Fruit fly (Drosophila melanogaster) whole organism, embryonic: Measurements from ENCODE around the gene CG5235.
A peak's percentile ranks its signal among the peaks of the same experiment; 100 is the strongest.

Experiments used
- Awh ChIP-seq: fragments of 200-800 bp; sonication (Bioruptor generic); IDR thresholded peaks from 2 replicates; pipeline ENCODE4, ENCODE4 v1.3.6; 2022; ENCODE audit warnings: missing biosample characterization, missing genetic modification characterization
- CG10654 ChIP-seq: fragments of 200-800 bp; sonication (Bioruptor generic); optimal IDR thresholded peaks from 2 replicates; lab custom pipeline; 2016; ENCODE audit warnings: missing biosample characterization, missing genetic modification characterization
- CG12104 ChIP-seq: fragments of 200-800 bp; sonication (Bioruptor generic); optimal IDR thresholded peaks from 3 replicates; lab custom pipeline; 2016; ENCODE audit warnings: missing biosample characterization, missing genetic modification characterization
- CG13296 ChIP-seq: fragments of 200-800 bp; sonication (Bioruptor generic); optimal IDR thresholded peaks from 3 replicates; lab custom pipeline; 2018; ENCODE audit warnings: missing biosample characterization, mild to moderate bottlenecking, missing genetic modification characterization
- CG14014 ChIP-seq: fragments of 200-800 bp; sonication (Bioruptor generic); IDR thresholded peaks from 2 replicates; pipeline ENCODE4 v1.3.6; 2022; ENCODE audit warnings: missing biosample characterization, missing genetic modification characterization
- CG16863 ChIP-seq: fragments of 200-800 bp; sonication (Bioruptor generic); optimal IDR thresholded peaks from 3 replicates; lab custom pipeline; 2016; ENCODE audit warnings: missing biosample characterization, missing genetic modification characterization
- CG2129 ChIP-seq: fragments of 200-800 bp; sonication (Bioruptor generic); IDR thresholded peaks from 2 replicates; pipeline ENCODE4 v1.3.6; 2022; ENCODE audit warnings: missing biosample characterization, missing genetic modification characterization; ENCODE audit not compliant: partially characterized antibody
- CG32532 ChIP-seq: fragments of 200-800 bp; sonication (Bioruptor generic); IDR thresholded peaks from 2 replicates; pipeline ENCODE4 v1.3.6; 2022; ENCODE audit warnings: missing biosample characterization, missing genetic modification characterization
- CG4282 ChIP-seq: fragments of 200-800 bp; sonication (Bioruptor generic); optimal IDR thresholded peaks from 2 replicates; lab custom pipeline; 2016; ENCODE audit warnings: missing biosample characterization, missing genetic modification characterization
- CG4854 ChIP-seq: fragments of 200-800 bp; sonication (Bioruptor generic); optimal IDR thresholded peaks from 2 replicates; lab custom pipeline; 2016; ENCODE audit warnings: missing biosample characterization, missing genetic modification characterization, inconsistent platforms
- CG8388 ChIP-seq: fragments of 200-800 bp; sonication (Bioruptor generic); optimal IDR thresholded peaks from 2 replicates; lab custom pipeline; 2019; ENCODE audit warnings: missing biosample characterization, mild to moderate bottlenecking, missing genetic modification characterization, moderate library complexity
- CG8765 ChIP-seq: fragments of 200-800 bp; sonication (Bioruptor generic); IDR thresholded peaks from 2 replicates; pipeline ENCODE4 v1.3.6; 2022; ENCODE audit warnings: missing biosample characterization, missing genetic modification characterization
- Camta ChIP-seq: fragments of 200-800 bp; sonication (Bioruptor generic); optimal IDR thresholded peaks from 2 replicates; lab custom pipeline; 2016; ENCODE audit warnings: missing biosample characterization, missing genetic modification characterization
- CoRest ChIP-seq: fragments of 200-800 bp; sonication (Bioruptor generic); optimal IDR thresholded peaks from 3 replicates; lab custom pipeline; 2018; ENCODE audit warnings: missing biosample characterization, mild to moderate bottlenecking, missing genetic modification characterization, moderate library complexity
- Doc2 ChIP-seq: fragments of 200-800 bp; sonication (Bioruptor generic); IDR thresholded peaks from 2 replicates; pipeline ENCODE4 v1.3.6; 2022; ENCODE audit warnings: missing biosample characterization, missing genetic modification characterization
- Drgx ChIP-seq: fragments of 200-800 bp; sonication (Bioruptor generic); IDR thresholded peaks from 2 replicates; pipeline ENCODE4 v1.3.6; 2022; ENCODE audit warnings: missing biosample characterization, missing genetic modification characterization
- Fer1 ChIP-seq: fragments of 200-800 bp; sonication (Bioruptor generic); optimal IDR thresholded peaks from 2 replicates; lab custom pipeline; 2017; ENCODE audit warnings: missing biosample characterization, mild to moderate bottlenecking, missing genetic modification characterization
- Gsc ChIP-seq: fragments of 200-800 bp; sonication (Bioruptor generic); IDR thresholded peaks from 2 replicates; pipeline ENCODE4 v1.3.6; 2022; ENCODE audit warnings: missing biosample characterization, missing genetic modification characterization
- HmgD ChIP-seq: fragments of 200-800 bp; sonication (Bioruptor generic); optimal IDR thresholded peaks from 3 replicates; lab custom pipeline; 2016; ENCODE audit warnings: missing biosample characterization, missing genetic modification characterization
- Hmr ChIP-seq: fragments of 200-800 bp; sonication (Bioruptor generic); optimal IDR thresholded peaks from 3 replicates; lab custom pipeline; 2017; ENCODE audit warnings: mild to moderate bottlenecking, missing biosample characterization, missing genetic modification reagents, missing genetic modification characterization
- NC2β ChIP-seq: fragments of 200-800 bp; sonication (Bioruptor generic); optimal IDR thresholded peaks from 2 replicates; lab custom pipeline; 2016; ENCODE audit warnings: missing biosample characterization, missing genetic modification characterization
- Neu2 ChIP-seq: fragments of 200-800 bp; sonication (Bioruptor generic); optimal IDR thresholded peaks from 3 replicates; lab custom pipeline; 2016; ENCODE audit warnings: missing biosample characterization, missing genetic modification characterization, borderline replicate concordance
- PHDP ChIP-seq: fragments of 200-800 bp; sonication (Bioruptor generic); optimal IDR thresholded peaks from 3 replicates; lab custom pipeline; 2018; ENCODE audit warnings: missing biosample characterization, mild to moderate bottlenecking, missing genetic modification characterization, moderate library complexity
- Rfx ChIP-seq: fragments of 200-800 bp; sonication (Bioruptor generic); IDR thresholded peaks from 2 replicates; pipeline ENCODE4 v1.3.6; 2022; ENCODE audit warnings: missing biosample characterization, missing genetic modification characterization
- Six4 ChIP-seq: fragments of 200-800 bp; sonication (Bioruptor generic); optimal IDR thresholded peaks from 2 replicates; lab custom pipeline; 2016; ENCODE audit warnings: missing biosample characterization, missing genetic modification characterization
- Spps ChIP-seq: fragments of 200-800 bp; sonication (Bioruptor generic); optimal IDR thresholded peaks from 2 replicates; lab custom pipeline; 2018; ENCODE audit warnings: missing biosample characterization, mild to moderate bottlenecking, missing genetic modification characterization
- Tbp ChIP-seq: fragments of >200 bp; optimal IDR thresholded peaks from 2 replicates; lab custom pipeline; 2018; ENCODE audit warnings: missing biosample characterization, missing genetic modification characterization
- Xrp1 ChIP-seq: fragments of 200-800 bp; sonication (Bioruptor generic); IDR thresholded peaks from 2 replicates; pipeline ENCODE4 v1.3.6; 2022; ENCODE audit warnings: missing biosample characterization, missing genetic modification characterization
- bcd ChIP-seq: fragments of 200-800 bp; sonication (Bioruptor generic); optimal IDR thresholded peaks from 2 replicates; lab custom pipeline; 2017; ENCODE audit warnings: missing biosample characterization, mild to moderate bottlenecking, missing genetic modification characterization
- danr ChIP-seq: fragments of 200-800 bp; sonication (Bioruptor generic); IDR thresholded peaks from 2 replicates; pipeline ENCODE4 v1.3.6; 2022; ENCODE audit warnings: missing biosample characterization, missing genetic modification characterization
- disco-r ChIP-seq: fragments of 200-800 bp; sonication (Bioruptor generic); optimal IDR thresholded peaks from 2 replicates; lab custom pipeline; 2016; ENCODE audit warnings: missing biosample characterization, missing genetic modification characterization
- fd64A ChIP-seq: fragments of 200-800 bp; sonication (Bioruptor generic); optimal IDR thresholded peaks from 3 replicates; lab custom pipeline; 2018; ENCODE audit warnings: missing biosample characterization, mild to moderate bottlenecking, missing genetic modification characterization
- gce ChIP-seq: fragments of 200-800 bp; sonication (Bioruptor generic); IDR thresholded peaks from 3 replicates; pipeline ENCODE4 v1.3.6; 2022; ENCODE audit warnings: missing biosample characterization, missing genetic modification characterization
- gcm ChIP-seq: fragments of 200-800 bp; sonication (Bioruptor generic); optimal IDR thresholded peaks from 2 replicates; lab custom pipeline; 2019; ENCODE audit warnings: missing biosample characterization, mild to moderate bottlenecking, missing genetic modification characterization, moderate library complexity
- gfzf ChIP-seq: fragments of 200-800 bp; sonication (Bioruptor generic); optimal IDR thresholded peaks from 2 replicates; lab custom pipeline; 2016; ENCODE audit warnings: missing biosample characterization, mild to moderate bottlenecking, missing genetic modification characterization, moderate library complexity
- gsb ChIP-seq: fragments of 200-800 bp; sonication (Bioruptor generic); IDR thresholded peaks from 2 replicates; pipeline ENCODE4 v1.3.6; 2022; ENCODE audit warnings: missing biosample characterization, missing genetic modification characterization
- h ChIP-seq: fragments of >200 bp; optimal IDR thresholded peaks from 2 replicates; lab custom pipeline; 2017
- hbn ChIP-seq: fragments of 200-800 bp; sonication (Bioruptor generic); IDR thresholded peaks from 2 replicates; pipeline ENCODE4 v1.3.6; 2022; ENCODE audit warnings: missing biosample characterization, missing genetic modification characterization; ENCODE audit not compliant: partially characterized antibody
- inv ChIP-seq: fragments of 200-800 bp; sonication (Bioruptor generic); IDR thresholded peaks from 2 replicates; pipeline ENCODE4 v1.3.6; 2022; ENCODE audit warnings: missing biosample characterization, missing genetic modification characterization; ENCODE audit not compliant: partially characterized antibody
- jigr1 ChIP-seq: fragments of 200-800 bp; sonication (Bioruptor generic); IDR thresholded peaks from 3 replicates; pipeline ENCODE4 v1.3.6; 2022; ENCODE audit warnings: missing biosample characterization, missing genetic modification characterization
- nom ChIP-seq: fragments of 200-800 bp; sonication (Bioruptor generic); optimal IDR thresholded peaks from 2 replicates; lab custom pipeline; 2017; ENCODE audit warnings: missing biosample characterization, missing genetic modification characterization, mild to moderate bottlenecking, moderate library complexity, missing genetic modification reagents
- pzg ChIP-seq: fragments of 200-800 bp; sonication (Bioruptor generic); optimal IDR thresholded peaks from 3 replicates; lab custom pipeline; 2018; ENCODE audit warnings: missing biosample characterization, mild to moderate bottlenecking, missing genetic modification characterization, moderate library complexity
- sens ChIP-seq: fragments of 200-800 bp; sonication (Bioruptor generic); peaks from one replicate; lab custom pipeline; 2016; ENCODE audit warnings: missing biosample characterization, missing genetic modification characterization
- sim ChIP-seq: fragments of 200-800 bp; sonication (Bioruptor generic); IDR thresholded peaks from 2 replicates; pipeline ENCODE4 v1.3.6; 2022; ENCODE audit warnings: missing biosample characterization, missing genetic modification characterization
- sima ChIP-seq: fragments of 200-800 bp; sonication (Bioruptor generic); optimal IDR thresholded peaks from 2 replicates; lab custom pipeline; 2016; ENCODE audit warnings: missing biosample characterization, missing genetic modification characterization
- stc ChIP-seq: fragments of 200-800 bp; sonication (Bioruptor generic); IDR thresholded peaks from 2 replicates; pipeline ENCODE4 v1.3.6; 2022; ENCODE audit warnings: missing biosample characterization, missing genetic modification characterization
- sug ChIP-seq: fragments of 200-800 bp; optimal IDR thresholded peaks from 2 replicates; lab custom pipeline; 2019; ENCODE audit warnings: missing biosample characterization, mild to moderate bottlenecking, missing genetic modification characterization, moderate library complexity
- tx ChIP-seq: fragments of 200-800 bp; sonication (Bioruptor generic); optimal IDR thresholded peaks from 2 replicates; lab custom pipeline; 2016; ENCODE audit warnings: missing biosample characterization, missing genetic modification characterization
- vfl ChIP-seq: fragments of 200-800 bp; sonication (Bioruptor generic); optimal IDR thresholded peaks from 2 replicates; lab custom pipeline; 2016; ENCODE audit warnings: missing biosample characterization, missing genetic modification characterization
- wor ChIP-seq: fragments of 200-800 bp; sonication (Bioruptor generic); IDR thresholded peaks from 2 replicates; pipeline ENCODE4 v1.3.6; 2022; ENCODE audit warnings: missing biosample characterization, missing genetic modification characterization
- zen ChIP-seq: fragments of 200-800 bp; sonication (Bioruptor generic); optimal IDR thresholded peaks from 3 replicates; lab custom pipeline; 2018; ENCODE audit warnings: missing biosample characterization, mild to moderate bottlenecking, missing genetic modification characterization, moderate library complexity

Gene CG5235

dm6 chr3L:16052145-16053025 lies 37.8 kb downstream of the CG5235 start (continued):
- TF ChIP-seq CG2129 (GFP tag; lab: Robert Waterston, UW): no peak
- TF ChIP-seq Doc2 (GFP tag; lab: Robert Waterston, UW): no peak
- no peak for TF ChIP-seq PHDP (tag; lab: Kevin White, UChicago)
- TF ChIP-seq Six4 (GFP tag; lab: Kevin White, UChicago): no peak
- no peak for TF ChIP-seq CG8388 (GFP tag; lab: Kevin White, UChicago)
- TF ChIP-seq nom (GFP tag; lab: Kevin White, UChicago): peak; percentile 36
- no peak for TF ChIP-seq Neu2
- peak; percentile 16 for TF ChIP-seq sug (tag; lab: Kevin White, UChicago)
- TF ChIP-seq CG10654: no peak
- peak; percentile 80 for TF ChIP-seq sens (GFP tag; lab: Kevin White, UChicago)
- TF ChIP-seq zen: no peak
- no peak for TF ChIP-seq tx (GFP tag; lab: Kevin White, UChicago)
- TF ChIP-seq Awh (GFP tag; lab: Robert Waterston, UW): no peak
- TF ChIP-seq pzg (GFP tag; lab: Kevin White, UChicago): no peak
- TF ChIP-seq CG32532: no peak
- TF ChIP-seq gcm: no peak
- no peak for TF ChIP-seq gfzf (GFP tag; lab: Kevin White, UChicago)
- no peak for TF ChIP-seq CG4854 (GFP tag; lab: Kevin White, UChicago)
- no peak for TF ChIP-seq Tbp
- TF ChIP-seq Fer1: peak; percentile 1
- no peak for TF ChIP-seq fd64A (GFP tag; lab: Kevin White, UChicago)
- no peak for TF ChIP-seq Rfx (GFP tag; lab: Robert Waterston, UW)
- TF ChIP-seq sim (GFP tag; lab: Robert Waterston, UW): no peak
- no peak for TF ChIP-seq Gsc (GFP tag; lab: Robert Waterston, UW)
- no peak for TF ChIP-seq HmgD
- TF ChIP-seq bcd (GFP tag; lab: Kevin White, UChicago): no peak
- TF ChIP-seq CG13296 (GFP tag; lab: Kevin White, UChicago): no peak
- TF ChIP-seq NC2β (GFP tag; lab: Kevin White, UChicago): no peak
- TF ChIP-seq hbn (GFP tag; lab: Robert Waterston, UW): no peak; the same call in 1 of the 2 replicates
- TF ChIP-seq sima (GFP tag; lab: Kevin White, UChicago): no peak
- peak; percentile 6 for TF ChIP-seq CG12104 (GFP tag; lab: Kevin White, UChicago)
- no peak for TF ChIP-seq CG14014 (GFP tag; lab: Robert Waterston, UW)
- no peak for TF ChIP-seq gsb (GFP tag; lab: Robert Waterston, UW)
- TF ChIP-seq gce (GFP tag; lab: Robert Waterston, UW): no peak
- peak; percentile 48 for TF ChIP-seq Hmr (GFP tag; lab: Kevin White, UChicago)
- no peak for TF ChIP-seq Xrp1
- TF ChIP-seq vfl (GFP tag; lab: Kevin White, UChicago): no peak
- no peak for TF ChIP-seq CG16863 (GFP tag; lab: Kevin White, UChicago)
- TF ChIP-seq inv (GFP tag; lab: Robert Waterston, UW): no peak
- no peak for TF ChIP-seq jigr1
- TF ChIP-seq disco-r (GFP tag; lab: Kevin White, UChicago): no peak
- TF ChIP-seq h (lab: Kevin White, UChicago): no peak
- TF ChIP-seq danr: no peak
- no peak for TF ChIP-seq wor (GFP tag; lab: Robert Waterston, UW)
- TF ChIP-seq Spps: no peak
- TF ChIP-seq Drgx: peak; percentile 22; the same call in 1 of the 2 replicates
- TF ChIP-seq CG4282 (GFP tag; lab: Kevin White, UChicago): no peak
- no peak for TF ChIP-seq Camta (GFP tag; lab: Kevin White, UChicago)
- TF ChIP-seq CG8765 (GFP tag; lab: Robert Waterston, UW): no peak
- TF ChIP-seq stc (GFP tag; lab: Robert Waterston, UW): no peak
- TF ChIP-seq CoRest (tag; lab: Kevin White, UChicago): no peak
